Worm (Caenorhabditis elegans) whole organism, young adult: ENCODE measurements around the gene C05C10.7.

Experiments used
- B0019.2 ChIP-seq: fragments of 200-800 bp; sonication (Bioruptor generic); conservative IDR thresholded peaks from 2 replicates; pipeline ENCODE4 v1.3.6; 2022; ENCODE audit warnings: missing genetic modification reagents, missing genetic modification characterization, missing compliant biosample characterization
- B0336.3 ChIP-seq: fragments of 200-800 bp; sonication (Bioruptor generic); IDR thresholded peaks from 2 replicates; pipeline ENCODE4 v1.3.6; 2022; ENCODE audit warnings: missing genetic modification characterization, missing compliant biosample characterization
- C06A6.2 ChIP-seq: fragments of 200-800 bp; sonication (Bioruptor generic); conservative IDR thresholded peaks from 2 replicates; pipeline ENCODE4 v1.3.6; 2022; ENCODE audit warnings: missing genetic modification characterization, missing compliant biosample characterization
- D2030.7 ChIP-seq: fragments of 200-800 bp; sonication (Bioruptor generic); IDR thresholded peaks from 2 replicates; pipeline ENCODE4 v1.3.6; 2022; ENCODE audit warnings: missing genetic modification reagents, missing genetic modification characterization, missing compliant biosample characterization
- F33H1.4 ChIP-seq: fragments of 200-800 bp; sonication (Bioruptor generic); IDR thresholded peaks from 2 replicates; pipeline ENCODE4 v1.3.6; 2022; ENCODE audit warnings: missing genetic modification reagents, missing genetic modification characterization, missing compliant biosample characterization
- F39B2.1 ChIP-seq: fragments of 200-800 bp; sonication (Bioruptor generic); IDR thresholded peaks from 2 replicates; pipeline ENCODE4 v1.3.6; 2022; ENCODE audit warnings: missing genetic modification reagents, missing genetic modification characterization, missing compliant biosample characterization
- K12H6.12 ChIP-seq: fragments of 200-800 bp; sonication (Bioruptor generic); optimal IDR thresholded peaks from 2 replicates; lab custom pipeline; 2018; ENCODE audit warnings: mild to moderate bottlenecking, missing genetic modification characterization, missing compliant biosample characterization
- Y95B8A.8 ChIP-seq: fragments of 200-800 bp; sonication (Bioruptor generic); IDR thresholded peaks from 2 replicates; pipeline ENCODE4 v1.3.6; 2022; ENCODE audit warnings: missing genetic modification reagents, missing genetic modification characterization, missing compliant biosample characterization
- ZK185.1 ChIP-seq: sonication (generic microtip); optimal IDR thresholded peaks from 2 replicates; lab custom pipeline; 2016; ENCODE audit warnings: mild to moderate bottlenecking, missing genetic modification characterization, missing compliant biosample characterization; ENCODE audit not compliant: poor library complexity, severe bottlenecking
- akir-1 ChIP-seq: fragments of 200-800 bp; sonication (Bioruptor generic); optimal IDR thresholded peaks from 2 replicates; lab custom pipeline; 2018; ENCODE audit warnings: mild to moderate bottlenecking, missing genetic modification characterization, moderate library complexity, missing compliant biosample characterization
- aptf-2 ChIP-seq: fragments of 200-800 bp; sonication (Bioruptor generic); conservative IDR thresholded peaks from 2 replicates; pipeline ENCODE4 v1.3.6; 2022; ENCODE audit warnings: missing genetic modification reagents, missing genetic modification characterization, missing compliant biosample characterization
- aptf-3 ChIP-seq: fragments of 200-800 bp; sonication (Bioruptor generic); IDR thresholded peaks from 2 replicates; pipeline ENCODE4 v1.3.6; 2022; ENCODE audit warnings: missing genetic modification characterization, missing compliant biosample characterization
- atf-7 ChIP-seq: sonication (generic microtip); optimal IDR thresholded peaks from 2 replicates; lab custom pipeline; 2017; ENCODE audit warnings: mild to moderate bottlenecking, missing genetic modification characterization, missing compliant biosample characterization
- athp-1 ChIP-seq: sonication (generic microtip); optimal IDR thresholded peaks from 2 replicates; lab custom pipeline; 2017; ENCODE audit warnings: mild to moderate bottlenecking, missing genetic modification characterization, missing compliant biosample characterization
- attf-5 ChIP-seq: fragments of 200-800 bp; sonication (Bioruptor generic); optimal IDR thresholded peaks from 2 replicates; lab custom pipeline; 2018; ENCODE audit warnings: mild to moderate bottlenecking, missing genetic modification characterization, missing compliant biosample characterization
- attf-6 ChIP-seq: fragments of 200-800 bp; sonication (Bioruptor generic); IDR thresholded peaks from 2 replicates; pipeline ENCODE4 v1.3.6; 2022; ENCODE audit warnings: missing genetic modification reagents, missing genetic modification characterization, missing compliant biosample characterization
- bed-1 ChIP-seq: fragments of 200-800 bp; sonication (Bioruptor generic); IDR thresholded peaks from 2 replicates; pipeline ENCODE4 v1.3.6; 2022; ENCODE audit warnings: missing genetic modification reagents, missing genetic modification characterization, missing compliant biosample characterization
- ccch-3 ChIP-seq: fragments of 200-800 bp; sonication (Bioruptor generic); optimal IDR thresholded peaks from 2 replicates; lab custom pipeline; 2018; ENCODE audit warnings: mild to moderate bottlenecking, missing genetic modification characterization, missing compliant biosample characterization
- ceh-100 ChIP-seq: fragments of 200-800 bp; sonication (Bioruptor generic); IDR thresholded peaks from 2 replicates; pipeline ENCODE4 v1.3.6; 2022; ENCODE audit warnings: missing genetic modification reagents, missing genetic modification characterization, missing compliant biosample characterization
- dpff-1 ChIP-seq: sonication (generic microtip); optimal IDR thresholded peaks from 2 replicates; lab custom pipeline; 2017; ENCODE audit warnings: mild to moderate bottlenecking, missing genetic modification characterization, missing compliant biosample characterization
- dpl-1 ChIP-seq: fragments of 150-350 bp; optimal IDR thresholded peaks from 2 replicates; lab custom pipeline; 2014; ENCODE audit warnings: missing biosample characterization, missing genetic modification reagents, missing genetic modification characterization
- egl-18 ChIP-seq: fragments of 200-800 bp; sonication (Bioruptor generic); IDR thresholded peaks from 2 replicates; pipeline ENCODE4 v1.3.6; 2022; ENCODE audit warnings: missing genetic modification reagents, missing genetic modification characterization, missing compliant biosample characterization
- ekl-4 ChIP-seq: fragments of 200-800 bp; sonication (Bioruptor generic); IDR thresholded peaks from 2 replicates; pipeline ENCODE4 v1.3.6; 2022; ENCODE audit warnings: missing genetic modification reagents, missing genetic modification characterization, missing compliant biosample characterization
- ets-4 ChIP-seq: fragments of 200-800 bp; sonication (Bioruptor generic); optimal IDR thresholded peaks from 2 replicates; lab custom pipeline; 2018; ENCODE audit warnings: mild to moderate bottlenecking, missing genetic modification characterization, missing compliant biosample characterization
- hlh-26 ChIP-seq: fragments of 200-800 bp; sonication (Bioruptor generic); conservative IDR thresholded peaks from 2 replicates; pipeline ENCODE4 v1.3.6; 2022; ENCODE audit warnings: missing genetic modification reagents, missing genetic modification characterization, missing compliant biosample characterization
- lag-1 ChIP-seq: fragments of 200-800 bp; sonication (Bioruptor generic); IDR thresholded peaks from 2 replicates; pipeline ENCODE4 v1.3.6; 2022; ENCODE audit warnings: missing genetic modification reagents, missing genetic modification characterization, missing compliant biosample characterization
- let-607 ChIP-seq, 2 experiments: fragments of 200-800 bp in 1 of 2; sonication (Bioruptor generic) in 1 of 2; sonication (generic microtip) in 1 of 2; optimal IDR thresholded peaks; 2 replicates each; lab custom pipeline; 2016 to 2018; ENCODE audit warnings: mild to moderate bottlenecking in 2 of 2, missing compliant biosample characterization in 2 of 2, missing genetic modification characterization in 2 of 2, moderate library complexity in 2 of 2, missing genotype in 1 of 2
- lin-40 ChIP-seq: sonication (generic microtip); optimal IDR thresholded peaks from 2 replicates; lab custom pipeline; 2016; ENCODE audit warnings: missing genetic modification characterization, mild to moderate bottlenecking, missing compliant biosample characterization, missing genotype, missing genetic modification reagents
- lsy-27 ChIP-seq: sonication (generic microtip); optimal IDR thresholded peaks from 2 replicates; lab custom pipeline; 2017; ENCODE audit warnings: missing genetic modification characterization, mild to moderate bottlenecking, missing compliant biosample characterization, antibody characterized with exemption, missing genotype, borderline replicate concordance; ENCODE audit not compliant: insufficient read depth
- madf-3 ChIP-seq: fragments of 200-800 bp; sonication (Bioruptor generic); IDR thresholded peaks from 2 replicates; pipeline ENCODE4 v1.3.6; 2022; ENCODE audit warnings: missing genetic modification reagents, missing genetic modification characterization, missing compliant biosample characterization
- madf-8 ChIP-seq: fragments of 200-800 bp; sonication (Bioruptor generic); conservative IDR thresholded peaks from 2 replicates; pipeline ENCODE4 v1.3.6; 2022; ENCODE audit warnings: missing genetic modification reagents, missing genetic modification characterization, missing compliant biosample characterization
- mel-28 ChIP-seq: sonication (generic microtip); optimal IDR thresholded peaks from 2 replicates; lab custom pipeline; 2016; ENCODE audit warnings: borderline replicate concordance, mild to moderate bottlenecking, missing genetic modification characterization, missing compliant biosample characterization
- mxl-1 ChIP-seq: sonication (generic microtip); optimal IDR thresholded peaks from 2 replicates; lab custom pipeline; 2016; ENCODE audit warnings: missing genetic modification characterization, missing compliant biosample characterization
- nfyb-1 ChIP-seq: fragments of 200-800 bp; sonication (Bioruptor generic); IDR thresholded peaks from 2 replicates; pipeline ENCODE4 v1.3.6; 2022; ENCODE audit warnings: missing genetic modification reagents, missing genetic modification characterization, missing compliant biosample characterization
- nhr-120 ChIP-seq: fragments of 200-800 bp; sonication (Bioruptor generic); IDR thresholded peaks from 2 replicates; pipeline ENCODE4 v1.3.6; 2022; ENCODE audit warnings: missing genetic modification characterization, missing compliant biosample characterization
- nhr-80 ChIP-seq: sonication (generic microtip); optimal IDR thresholded peaks from 2 replicates; lab custom pipeline; 2016; ENCODE audit warnings: missing genetic modification characterization, missing compliant biosample characterization
- nhr-90 ChIP-seq: sonication (generic microtip); optimal IDR thresholded peaks from 2 replicates; lab custom pipeline; 2016; ENCODE audit warnings: missing genotype, mild to moderate bottlenecking, missing genetic modification characterization, missing compliant biosample characterization
- pha-4 ChIP-seq: fragments of 150-350 bp; sonication (generic microtip); optimal IDR thresholded peaks from 2 replicates; lab custom pipeline; 2014; ENCODE audit warnings: missing biosample characterization, missing genetic modification reagents, missing genetic modification characterization
- rcor-1 ChIP-seq: fragments of 200-800 bp; sonication (Bioruptor generic); IDR thresholded peaks from 2 replicates; pipeline ENCODE4 v1.3.6; 2022; ENCODE audit warnings: missing genetic modification reagents, missing genetic modification characterization, missing compliant biosample characterization
- sea-2 ChIP-seq: fragments of 200-800 bp; sonication (Bioruptor generic); IDR thresholded peaks from 2 replicates; pipeline ENCODE4 v1.3.6; 2022; ENCODE audit warnings: missing genetic modification characterization, missing compliant biosample characterization
- snpc-1.1 ChIP-seq: sonication (generic microtip); optimal IDR thresholded peaks from 2 replicates; lab custom pipeline; 2017; ENCODE audit warnings: missing genetic modification characterization, mild to moderate bottlenecking, missing compliant biosample characterization, antibody characterized with exemption, moderate library complexity, missing genotype, missing genetic modification reagents; ENCODE audit not compliant: insufficient read depth
- snpc-1.3 ChIP-seq: sonication (generic microtip); optimal IDR thresholded peaks from 2 replicates; lab custom pipeline; 2017; ENCODE audit warnings: missing genetic modification characterization, mild to moderate bottlenecking, missing compliant biosample characterization, antibody characterized with exemption, moderate library complexity, missing genotype, missing genetic modification reagents; ENCODE audit not compliant: insufficient read depth
- snpc-4 ChIP-seq, 5 experiments: fragments of 150-350 bp in 1 of 5; sonication (generic microtip) in 4 of 5; optimal IDR thresholded peaks; 2 replicates each; lab custom pipeline; 2014 to 2018; ENCODE audit warnings: missing genetic modification characterization in 5 of 5, missing biosample characterization in 3 of 5, antibody characterized with exemption in 2 of 5, mild to moderate bottlenecking in 2 of 5, missing compliant biosample characterization in 2 of 5, missing genotype in 2 of 5, moderate library complexity in 2 of 5, missing genetic modification reagents in 1 of 5
- tbp1 ChIP-seq: fragments of 200-800 bp; sonication (Bioruptor generic); optimal IDR thresholded peaks from 2 replicates; lab custom pipeline; 2018; ENCODE audit warnings: mild to moderate bottlenecking, missing genetic modification characterization, missing compliant biosample characterization
- tlf-1 ChIP-seq: fragments of 200-800 bp; sonication (Bioruptor generic); optimal IDR thresholded peaks from 2 replicates; lab custom pipeline; 2018; ENCODE audit warnings: mild to moderate bottlenecking, missing genetic modification characterization, missing compliant biosample characterization
- ztf-25 ChIP-seq: fragments of 200-800 bp; sonication (Bioruptor generic); IDR thresholded peaks from 2 replicates; pipeline ENCODE4 v1.3.6; 2022; ENCODE audit warnings: missing genetic modification reagents, missing genetic modification characterization, missing compliant biosample characterization
- ztf-6 ChIP-seq: fragments of 200-800 bp; sonication (Bioruptor generic); IDR thresholded peaks from 2 replicates; pipeline ENCODE4 v1.3.6; 2022; ENCODE audit warnings: missing genetic modification reagents, missing genetic modification characterization, missing compliant biosample characterization

C05C10.7 gene

DNA sequence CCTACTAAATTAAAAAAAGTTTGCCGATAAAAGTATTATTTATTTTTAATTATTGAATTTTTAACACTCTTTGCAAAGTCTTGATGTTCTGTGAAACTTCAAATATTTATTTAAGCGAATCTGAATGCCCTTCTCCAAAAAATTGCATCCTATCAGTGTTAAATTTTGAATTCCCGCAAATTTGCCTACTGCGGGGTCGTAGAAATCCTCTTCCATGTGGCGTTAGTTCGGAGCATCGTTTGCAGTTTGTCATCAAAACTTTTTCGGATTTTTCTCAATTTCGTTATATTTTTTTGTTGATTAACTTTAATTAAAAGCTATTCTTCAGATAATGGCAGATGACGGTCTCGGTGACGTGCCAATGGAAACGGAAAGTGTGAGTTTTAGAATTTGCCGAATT lies 1.7 kb upstream of the C05C10.7 start, which contains the start of gene ufd-3 (continued):
- TF ChIP-seq snpc-4 (GFP tag; optimal IDR thresholded peaks at IDR 0.05; lab: Kevin White, UChicago) (peak; percentile 5), snpc-4 (tag; optimal IDR thresholded peaks at IDR 0.05; lab: Kevin White, UChicago) (peak; percentile 9 to 34 (median 24)), lsy-27 (tag; lab: Kevin White, UChicago) (no peak), ceh-100 (peak; percentile 58), nfyb-1 (GFP tag; lab: Robert Waterston, UW) (no peak), attf-5 (GFP tag; lab: Kevin White, UChicago) (peak; percentile 81), ztf-6 (GFP tag; lab: Robert Waterston, UW) (no peak), mel-28 (tag; lab: Kevin White, UChicago) (no peak), bed-1 (GFP tag; lab: Robert Waterston, UW) (no peak), F33H1.4 (peak; percentile 43; the same call in 1 of the 2 replicates), aptf-3 (no peak), dpff-1 (tag; lab: Kevin White, UChicago) (no peak), aptf-2 (GFP tag; lab: Robert Waterston, UW) (peak; percentile 69; the same call in 1 of the 2 replicates), mxl-1 (tag; lab: Kevin White, UChicago) (no peak), K12H6.12 (tag; lab: Kevin White, UChicago) (peak; percentile 72), madf-3 (GFP tag; lab: Robert Waterston, UW) (0 out of 2 replicates have a peak, but pooled peaks have one; percentile 59), nhr-120 (GFP tag; lab: Robert Waterston, UW) (no peak), let-607 (tag; optimal IDR thresholded peaks at IDR 0.05; lab: Kevin White, UChicago) (peak in 1 of 2 experiments; percentile 33), ZK185.1 (tag; lab: Kevin White, UChicago) (peak; percentile 93), ztf-25 (GFP tag; lab: Robert Waterston, UW) (peak; percentile 65; the same call in 1 of the 2 replicates), pha-4 (tag; lab: Kevin White, UChicago) (peak; percentile 78), Y95B8A.8 (GFP tag; lab: Robert Waterston, UW) (no peak), egl-18 (GFP tag; lab: Robert Waterston, UW) (no peak), attf-6 (GFP tag; lab: Robert Waterston, UW) (0 out of 2 replicates have a peak, but pooled peaks have one; percentile 22), ekl-4 (GFP tag; lab: Robert Waterston, UW) (peak; percentile 75), ccch-3 (GFP tag; lab: Kevin White, UChicago) (peak; percentile 72), akir-1 (GFP tag; lab: Kevin White, UChicago) (peak; percentile 24), sea-2 (GFP tag; lab: Robert Waterston, UW) (no peak), atf-7 (tag; lab: Kevin White, UChicago) (peak; percentile 49), hlh-26 (GFP tag; lab: Robert Waterston, UW) (no peak), athp-1 (tag; lab: Kevin White, UChicago) (peak; percentile 64), madf-8 (GFP tag; lab: Robert Waterston, UW) (peak; percentile 33; the same call in 1 of the 2 replicates), rcor-1 (peak; percentile 64; the same call in 1 of the 2 replicates), dpl-1 (peak; percentile 91), F39B2.1 (GFP tag; lab: Robert Waterston, UW) (no peak), nhr-80 (tag; lab: Kevin White, UChicago) (peak; percentile 33), tbp1 (GFP tag; lab: Kevin White, UChicago) (peak; percentile 42), D2030.7 (GFP tag; lab: Robert Waterston, UW) (peak; percentile 65), lag-1 (GFP tag; lab: Robert Waterston, UW) (no peak), B0336.3 (GFP tag; lab: Robert Waterston, UW) (peak; percentile 86), snpc-1.1 (tag; lab: Kevin White, UChicago) (no peak), snpc-1.3 (tag; lab: Kevin White, UChicago) (peak; percentile 29), ets-4 (no peak), nhr-90 (no peak), lin-40 (tag; lab: Kevin White, UChicago) (no peak), C06A6.2 (no peak), tlf-1 (GFP tag; lab: Kevin White, UChicago) (peak; percentile 45), B0019.2 (no peak)
